Worm (Caenorhabditis elegans): ENCODE results near the gene W06F12.2.

DNA sequence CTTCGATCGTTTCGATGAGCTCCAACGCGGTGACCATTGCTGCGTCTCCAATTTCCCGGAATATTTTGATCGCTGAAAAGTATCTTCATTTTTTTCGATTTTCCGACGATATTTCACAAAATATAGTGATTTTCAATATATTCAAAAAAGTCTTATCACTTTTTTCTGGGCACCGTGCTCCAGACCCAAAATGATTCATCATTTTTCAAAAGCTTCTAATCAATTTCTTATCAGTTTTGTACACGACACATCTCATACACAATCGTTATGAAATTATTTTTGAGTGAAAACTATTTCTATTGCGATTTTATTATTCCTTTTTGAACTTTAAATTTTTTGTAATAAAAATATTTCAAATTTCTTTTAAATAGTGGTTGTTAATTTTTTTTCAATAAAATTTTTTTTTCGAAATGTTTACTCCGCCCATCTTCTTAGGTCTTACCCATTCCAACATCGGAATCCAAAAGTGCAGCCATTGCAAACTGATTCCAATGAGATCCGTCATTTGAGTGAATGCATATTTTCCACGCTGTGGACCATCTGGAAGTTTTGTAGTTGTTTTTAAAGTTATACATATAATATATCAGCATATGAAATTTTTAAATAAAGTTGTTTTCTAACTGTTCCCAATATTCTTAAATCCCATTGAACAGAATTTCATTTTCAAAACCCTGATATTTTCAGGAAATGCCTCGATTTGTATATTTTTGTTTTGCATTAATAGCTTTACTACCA lies 52.6 kb downstream of the W06F12.2 start, which contains the start of gene sid-2:
- TF ChIP-seq him-1 (tag; optimal IDR thresholded peaks at IDR 0.05) (no peak), dao-5 (tag; optimal IDR thresholded peaks at IDR 0.05) (no peak), W03F9.2 (tag; optimal IDR thresholded peaks at IDR 0.05) (no peak)
